Worm (Caenorhabditis elegans): ENCODE measurements around the gene erfa-3.

erfa-3 gene

ce11 chrV:11123817-11124337 is 11.0 kb upstream of the erfa-3 start, which contains the start of the genes atp-5 and lmtr-3:
Gene atp-5 (minus strand): TSS chrV:11123867.
Gene lmtr-3 (plus strand): TSS chrV:11124186.
- TF ChIP-seq skn-1 (tag; optimal IDR thresholded peaks at IDR 0.05) (no peak), snpc-4 (tag; optimal IDR thresholded peaks at IDR 0.05) (no peak), gmeb-1 (tag; optimal IDR thresholded peaks at IDR 0.05) (peak; percentile 68), dmd-4 (tag; optimal IDR thresholded peaks at IDR 0.05) (no peak), alr-1 (tag; optimal IDR thresholded peaks at IDR 0.05) (no peak), lin-11 (tag; optimal IDR thresholded peaks at IDR 0.05) (peak; percentile 72), nhr-12 (tag; optimal IDR thresholded peaks at IDR 0.05) (no peak), C34F6.9 (tag; optimal IDR thresholded peaks at IDR 0.05) (peak; percentile 89), nhr-23 (tag; optimal IDR thresholded peaks at IDR 0.05) (no peak), crh-2 (tag; optimal IDR thresholded peaks at IDR 0.05) (peak; percentile 67), F13H6.1 (tag; optimal IDR thresholded peaks at IDR 0.05) (peak; percentile 75), aly-2 (tag; optimal IDR thresholded peaks at IDR 0.05) (no peak), ztf-1 (GFP tag; conservative IDR thresholded peaks at IDR 0.05) (no peak), nhr-21 (tag; optimal IDR thresholded peaks at IDR 0.05) (no peak), elt-3 (tag; optimal IDR thresholded peaks at IDR 0.05) (no peak), unc-55 (GFP tag; optimal IDR thresholded peaks at IDR 0.05) (peak; percentile 89), lsy-2 (tag; optimal IDR thresholded peaks at IDR 0.05) (peak; percentile 30 to 79), sem-4 (tag; optimal IDR thresholded peaks at IDR 0.05) (peak; percentile 2), sma-3 (GFP tag; optimal IDR thresholded peaks at IDR 0.05) (peak; percentile 65), nhr-11 (tag; optimal IDR thresholded peaks at IDR 0.05) (no peak), nhr-77 (tag; optimal IDR thresholded peaks at IDR 0.05) (no peak), R02D3.7 (tag; optimal IDR thresholded peaks at IDR 0.05) (no peak), nhr-237 (tag; optimal IDR thresholded peaks at IDR 0.05) (no peak), unc-62 (GFP tag; optimal IDR thresholded peaks at IDR 0.05) (no peak), ceh-16 (tag; optimal IDR thresholded peaks at IDR 0.05) (no peak), mdl-1 (tag; optimal IDR thresholded peaks at IDR 0.05) (no peak), ztf-4 (tag; optimal IDR thresholded peaks at IDR 0.05) (no peak), lin-39 (tag; optimal IDR thresholded peaks at IDR 0.05) (no peak), blmp-1 (tag; optimal IDR thresholded peaks at IDR 0.05; ENCODE audit: insufficient read depth) (no peak), nhr-25 (tag; optimal IDR thresholded peaks at IDR 0.05) (peak; percentile 65), nhr-129 (tag; optimal IDR thresholded peaks at IDR 0.05) (peak; percentile 67), unc-39 (tag; optimal IDR thresholded peaks at IDR 0.05) (no peak), zag-1 (tag; optimal IDR thresholded peaks at IDR 0.05) (no peak), nhr-10 (tag; optimal IDR thresholded peaks at IDR 0.05) (no peak), lin-13 (GFP tag; optimal IDR thresholded peaks at IDR 0.05) (peak; percentile 68), egl-27 (tag; optimal IDR thresholded peaks at IDR 0.05) (no peak), elt-1 (tag; optimal IDR thresholded peaks at IDR 0.05) (no peak), mab-5 (tag; optimal IDR thresholded peaks at IDR 0.05) (no peak), nhr-6 (tag; optimal IDR thresholded peaks at IDR 0.05) (no peak), Y55F3AM.14 (GFP tag; optimal IDR thresholded peaks at IDR 0.05) (no peak), ama-1 (optimal IDR thresholded peaks at IDR 0.05) (no peak), sma-9 (GFP tag; optimal IDR thresholded peaks at IDR 0.05) (peak; percentile 72), sma-9 (tag; optimal IDR thresholded peaks at IDR 0.05) (no peak), mbf-1 (tag; optimal IDR thresholded peaks at IDR 0.05) (no peak), fos-1 (tag; optimal IDR thresholded peaks at IDR 0.05) (peak; percentile 62), ztf-11 (tag; optimal IDR thresholded peaks at IDR 0.05) (no peak), ceh-82 (tag; optimal IDR thresholded peaks at IDR 0.05) (no peak), ZK546.5 (tag; optimal IDR thresholded peaks at IDR 0.05) (no peak), peb-1 (tag; optimal IDR thresholded peaks at IDR 0.05) (no peak)
